Worm (Caenorhabditis elegans): Measurements from ENCODE around the gene nhr-43.

DNA sequence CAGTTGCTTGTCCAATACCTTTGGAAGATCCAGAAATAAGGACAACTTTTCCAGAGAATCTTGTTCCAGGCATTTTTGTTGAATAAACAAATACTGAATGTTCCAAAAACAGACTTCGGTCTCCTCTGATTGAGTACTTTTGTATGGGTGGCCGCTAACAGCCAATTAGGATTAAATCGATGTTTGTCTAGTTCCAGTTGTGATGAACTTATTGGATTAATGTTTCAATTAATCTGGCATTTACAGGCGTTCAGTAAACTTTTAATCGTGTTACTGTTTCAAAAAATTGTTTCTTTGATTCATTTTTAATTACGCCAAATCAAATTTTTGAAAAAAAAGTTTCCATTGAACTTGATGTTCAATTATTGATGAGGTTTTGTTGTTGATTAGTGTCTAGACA is 42.9 kb downstream of the nhr-43 start, which contains the start of gene ZK829.1:
- TF ChIP-seq ama-1 (optimal IDR thresholded peaks at IDR 0.05) (no peak), aly-1 (tag; optimal IDR thresholded peaks at IDR 0.05) (no peak), hmg-4 (GFP tag; optimal IDR thresholded peaks at IDR 0.05) (no peak)

Measured in whole organism, early embryonic.